Worm (Caenorhabditis elegans) whole organism, L1 larva: ENCODE measurements around the gene tag-65.

ENCODE experiments used
- C16A3.4 ChIP-seq: fragments of 150-350 bp; optimal IDR thresholded peaks from 2 replicates; lab custom pipeline; 2014; ENCODE audit warnings: missing biosample characterization, missing genetic modification characterization
- C34B4.2 ChIP-seq: sonication (generic microtip); optimal IDR thresholded peaks from 2 replicates; lab custom pipeline; 2017; ENCODE audit warnings: mild to moderate bottlenecking, missing genetic modification characterization, missing compliant biosample characterization
- F16B12.6 ChIP-seq: fragments of 150-350 bp; optimal IDR thresholded peaks from 2 replicates; lab custom pipeline; 2014; ENCODE audit warnings: missing biosample characterization, missing genetic modification characterization
- Y116A8C.19 ChIP-seq: sonication (generic microtip); optimal IDR thresholded peaks from 2 replicates; lab custom pipeline; 2016; ENCODE audit warnings: missing compliant biosample characterization, missing genetic modification characterization, borderline replicate concordance
- alr-1 ChIP-seq: fragments of 200-800 bp; sonication (Bioruptor generic); optimal IDR thresholded peaks from 2 replicates; lab custom pipeline; 2018; ENCODE audit warnings: borderline replicate concordance, mild to moderate bottlenecking, missing genetic modification characterization, missing compliant biosample characterization
- aly-2 ChIP-seq: fragments of 150-350 bp; optimal IDR thresholded peaks from 2 replicates; lab custom pipeline; 2014; ENCODE audit warnings: missing biosample characterization, missing genetic modification characterization
- ceh-63 ChIP-seq: fragments of 200-800 bp; sonication (Bioruptor generic); optimal IDR thresholded peaks from 2 replicates; lab custom pipeline; 2018; ENCODE audit warnings: mild to moderate bottlenecking, missing genetic modification characterization, missing compliant biosample characterization
- ceh-82 ChIP-seq, 3 experiments: fragments of 150-350 bp in 1 of 3; sonication (generic microtip) in 2 of 3; optimal IDR thresholded peaks; 2 replicates each; lab custom pipeline; 2014 to 2017; ENCODE audit warnings: missing biosample characterization in 3 of 3, missing genetic modification characterization in 3 of 3
- dpl-1 ChIP-seq, 3 experiments: fragments of 150-350 bp in 2 of 3; sonication (generic microtip) in 1 of 3; optimal IDR thresholded peaks; 2 replicates each; lab custom pipeline; 2014 to 2017; ENCODE audit warnings: missing biosample characterization in 3 of 3, missing genetic modification characterization in 3 of 3, missing genetic modification reagents in 3 of 3
- dsc-1 ChIP-seq: sonication (generic microtip); optimal IDR thresholded peaks from 2 replicates; lab custom pipeline; 2016; ENCODE audit warnings: mild to moderate bottlenecking, missing genetic modification characterization, missing compliant biosample characterization
- efl-1 ChIP-seq, 4 experiments: fragments of 150-350 bp; optimal IDR thresholded peaks in 3 of 4; peaks in 1 of 4; 1 replicate in 1 of 4; 2 replicates in 3 of 4; lab custom pipeline; 2014; ENCODE audit warnings: missing biosample characterization in 2 of 4, missing genetic modification characterization in 2 of 4, missing genetic modification reagents in 2 of 4
- efl-3 ChIP-seq: fragments of 200-800 bp; sonication (Bioruptor generic); optimal IDR thresholded peaks from 2 replicates; lab custom pipeline; 2018; ENCODE audit warnings: mild to moderate bottlenecking, missing genetic modification characterization, missing compliant biosample characterization
- egl-13 ChIP-seq: sonication (generic microtip); optimal IDR thresholded peaks from 2 replicates; lab custom pipeline; 2016; ENCODE audit warnings: missing genotype, missing genetic modification reagents, missing genetic modification characterization, missing compliant biosample characterization
- egl-27 ChIP-seq, 2 experiments: fragments of 150-350 bp in 1 of 2; sonication (generic microtip); optimal IDR thresholded peaks; 3 replicates each; lab custom pipeline; 2017 to 2018; ENCODE audit warnings: missing biosample characterization in 2 of 2, missing genetic modification characterization in 2 of 2, missing genetic modification reagents in 2 of 2
- elt-2 ChIP-seq: sonication (generic microtip); optimal IDR thresholded peaks from 2 replicates; lab custom pipeline; 2016; ENCODE audit warnings: missing genetic modification characterization, mild to moderate bottlenecking, inconsistent platforms, missing compliant biosample characterization, missing genetic modification reagents
- fkh-10 ChIP-seq: sonication (generic microtip); optimal IDR thresholded peaks from 2 replicates; lab custom pipeline; 2017; ENCODE audit warnings: missing biosample characterization, missing genetic modification reagents, missing genetic modification characterization
- fkh-8 ChIP-seq: sonication (generic microtip); optimal IDR thresholded peaks from 2 replicates; lab custom pipeline; 2016; ENCODE audit warnings: mild to moderate bottlenecking, missing genetic modification characterization, missing compliant biosample characterization
- fos-1 ChIP-seq: fragments of 150-350 bp; optimal IDR thresholded peaks from 2 replicates; lab custom pipeline; 2014; ENCODE audit warnings: missing biosample characterization, missing genetic modification characterization
- hlh-17 ChIP-seq: fragments of 200-800 bp; sonication (Bioruptor generic); optimal IDR thresholded peaks from 2 replicates; lab custom pipeline; 2018; ENCODE audit warnings: missing genetic modification characterization, mild to moderate bottlenecking, missing compliant biosample characterization, moderate library complexity, borderline replicate concordance
- hlh-4 ChIP-seq: sonication (generic microtip); optimal IDR thresholded peaks from 2 replicates; lab custom pipeline; 2016; ENCODE audit warnings: mild to moderate bottlenecking, missing genetic modification characterization, missing compliant biosample characterization
- hpl-2 ChIP-seq: fragments of 150-350 bp; optimal IDR thresholded peaks from 2 replicates; lab custom pipeline; 2014; ENCODE audit warnings: missing biosample characterization, missing genetic modification reagents, missing genetic modification characterization
- irx-1 ChIP-seq: sonication (generic microtip); optimal IDR thresholded peaks from 2 replicates; lab custom pipeline; 2016; ENCODE audit warnings: missing genetic modification characterization, missing compliant biosample characterization
- isw-1 ChIP-seq: fragments of 200-800 bp; sonication (Bioruptor generic); IDR thresholded peaks from 2 replicates; pipeline ENCODE4 v1.3.6; 2022; ENCODE audit warnings: missing genetic modification characterization, missing compliant biosample characterization
- jun-1 ChIP-seq: fragments of 150-350 bp; optimal IDR thresholded peaks from 2 replicates; lab custom pipeline; 2014; ENCODE audit warnings: missing biosample characterization, missing genetic modification reagents, missing genetic modification characterization
- lin-13 ChIP-seq: fragments of 150-350 bp; optimal IDR thresholded peaks from 2 replicates; lab custom pipeline; 2014; ENCODE audit warnings: missing biosample characterization, missing genetic modification reagents, missing genetic modification characterization
- lin-39 ChIP-seq: fragments of 150-350 bp; optimal IDR thresholded peaks from 2 replicates; lab custom pipeline; 2014; ENCODE audit warnings: missing biosample characterization, missing genetic modification reagents, missing genetic modification characterization
- mab-9 ChIP-seq: fragments of 200-800 bp; sonication (Bioruptor generic); IDR thresholded peaks from 2 replicates; pipeline ENCODE4 v1.3.6; 2022; ENCODE audit warnings: missing genetic modification reagents, missing genetic modification characterization, missing compliant biosample characterization
- mdl-1 ChIP-seq, 2 experiments: fragments of 150-350 bp; optimal IDR thresholded peaks; 2 replicates each; lab custom pipeline; 2014 to 2017; ENCODE audit warnings: missing biosample characterization in 2 of 2, missing genetic modification characterization in 2 of 2, inconsistent platforms in 1 of 2
- mef-2 ChIP-seq: fragments of 150-350 bp; optimal IDR thresholded peaks from 2 replicates; lab custom pipeline; 2014; ENCODE audit warnings: missing biosample characterization, missing genetic modification characterization
- mep-1 ChIP-seq: fragments of 150-350 bp; optimal IDR thresholded peaks from 2 replicates; lab custom pipeline; 2014; ENCODE audit warnings: missing biosample characterization, missing genetic modification characterization
- nhr-11 ChIP-seq: fragments of 150-350 bp; optimal IDR thresholded peaks from 2 replicates; lab custom pipeline; 2014; ENCODE audit warnings: missing biosample characterization, missing genetic modification characterization
- nhr-12 ChIP-seq: sonication (generic microtip); optimal IDR thresholded peaks from 2 replicates; lab custom pipeline; 2017; ENCODE audit warnings: missing biosample characterization, missing genetic modification characterization
- nhr-20 ChIP-seq: sonication (generic microtip); optimal IDR thresholded peaks from 2 replicates; lab custom pipeline; 2016; ENCODE audit warnings: mild to moderate bottlenecking, missing genetic modification characterization, missing compliant biosample characterization
- nhr-237 ChIP-seq: fragments of 150-350 bp; optimal IDR thresholded peaks from 2 replicates; lab custom pipeline; 2014; ENCODE audit warnings: missing biosample characterization, missing genetic modification characterization
- nhr-76 ChIP-seq: sonication (generic microtip); optimal IDR thresholded peaks from 2 replicates; lab custom pipeline; 2017; ENCODE audit warnings: missing biosample characterization, missing genetic modification characterization
- nhr-77 ChIP-seq: fragments of 150-350 bp; optimal IDR thresholded peaks from 2 replicates; lab custom pipeline; 2014; ENCODE audit warnings: missing biosample characterization, missing genetic modification characterization
- nhr-85 ChIP-seq: sonication (generic microtip); peaks from one replicate; lab custom pipeline; 2016; ENCODE audit warnings: missing genetic modification characterization, inconsistent platforms, missing compliant biosample characterization
- pax-3 ChIP-seq: fragments of 200-800 bp; sonication (Bioruptor generic); optimal IDR thresholded peaks from 2 replicates; lab custom pipeline; 2018; ENCODE audit warnings: mild to moderate bottlenecking, missing genetic modification characterization, moderate library complexity, missing compliant biosample characterization
- pqm-1 ChIP-seq: sonication (generic microtip); optimal IDR thresholded peaks from 3 replicates; lab custom pipeline; 2017; ENCODE audit warnings: missing biosample characterization, missing genetic modification characterization
- rnt-1 ChIP-seq: sonication (generic microtip); optimal IDR thresholded peaks from 2 replicates; lab custom pipeline; 2016; ENCODE audit warnings: mild to moderate bottlenecking, missing genetic modification characterization, moderate library complexity, missing compliant biosample characterization
- skn-1 ChIP-seq: fragments of 150-350 bp; optimal IDR thresholded peaks from 2 replicates; lab custom pipeline; 2014; ENCODE audit warnings: missing biosample characterization, missing genetic modification characterization
- sox-4 ChIP-seq: sonication (generic microtip); optimal IDR thresholded peaks from 2 replicates; lab custom pipeline; 2016; ENCODE audit warnings: missing genetic modification characterization, missing compliant biosample characterization
- sup-37 ChIP-seq: fragments of 200-800 bp; sonication (Bioruptor generic); optimal IDR thresholded peaks from 2 replicates; lab custom pipeline; 2018; ENCODE audit warnings: mild to moderate bottlenecking, missing genetic modification characterization, missing compliant biosample characterization
- tlp-1 ChIP-seq: fragments of 150-350 bp; optimal IDR thresholded peaks from 2 replicates; lab custom pipeline; 2014; ENCODE audit warnings: missing biosample characterization, missing genetic modification characterization
- unc-30 ChIP-seq: sonication (generic microtip); optimal IDR thresholded peaks from 2 replicates; lab custom pipeline; 2017; ENCODE audit warnings: missing biosample characterization, missing genetic modification characterization
- unc-62 ChIP-seq: fragments of 150-350 bp; optimal IDR thresholded peaks from 2 replicates; lab custom pipeline; 2014; ENCODE audit warnings: missing biosample characterization, missing genetic modification reagents, missing genetic modification characterization
- unc-86 ChIP-seq: sonication (generic microtip); optimal IDR thresholded peaks from 2 replicates; lab custom pipeline; 2016; ENCODE audit warnings: missing genetic modification characterization, missing compliant biosample characterization
- unc-98 ChIP-seq: fragments of 200-800 bp; sonication (Bioruptor generic); IDR thresholded peaks from 2 replicates; pipeline ENCODE4 v1.3.6; 2022; ENCODE audit warnings: missing genetic modification characterization, missing compliant biosample characterization
- vab-15 ChIP-seq: sonication (generic microtip); optimal IDR thresholded peaks from 2 replicates; lab custom pipeline; 2017; ENCODE audit warnings: missing genotype, mild to moderate bottlenecking, missing genetic modification characterization, missing compliant biosample characterization
- xbp-1 ChIP-seq: sonication (generic microtip); optimal IDR thresholded peaks from 2 replicates; lab custom pipeline; 2016; ENCODE audit warnings: missing genetic modification characterization, missing compliant biosample characterization
- zag-1 ChIP-seq: fragments of 150-350 bp; optimal IDR thresholded peaks from 2 replicates; lab custom pipeline; 2014; ENCODE audit warnings: missing biosample characterization, missing genetic modification characterization
- ztf-11 ChIP-seq, 2 experiments: sonication (generic microtip); optimal IDR thresholded peaks; 2 replicates each; lab custom pipeline; 2016 to 2017; ENCODE audit warnings: missing genetic modification characterization in 2 of 2, missing biosample characterization in 1 of 2, missing compliant biosample characterization in 1 of 2

Gene tag-65

DNA sequence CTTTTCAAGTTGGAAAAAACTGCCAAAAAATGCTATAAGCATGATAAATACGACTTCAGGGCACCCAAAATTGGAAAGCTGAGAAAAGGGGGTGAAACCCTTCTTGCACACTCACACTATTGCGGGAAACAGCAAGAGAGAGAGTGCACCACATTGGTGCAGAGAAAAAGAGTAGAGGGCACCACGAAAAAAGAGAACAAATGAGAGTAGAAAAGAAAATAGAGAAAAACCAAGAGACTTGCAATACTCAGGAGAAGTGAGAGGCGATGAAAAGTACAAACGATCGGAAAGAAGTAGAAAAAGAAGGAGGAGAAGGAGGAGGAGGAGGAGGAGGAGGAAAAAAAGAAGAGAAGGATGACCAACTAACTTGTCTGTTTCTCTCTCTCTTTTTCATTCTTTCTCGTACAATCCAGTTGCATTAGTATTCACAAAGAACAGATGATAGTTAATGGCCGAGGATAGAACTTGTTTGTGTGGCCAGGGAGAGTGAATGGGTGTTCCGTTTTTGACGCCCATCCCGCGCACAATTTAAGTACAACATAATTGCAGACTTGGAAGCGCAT lies 23.1 kb downstream of the tag-65 start (continued):
- TF ChIP-seq nhr-237 (tag; lab: Kevin White, UChicago), result no peak
- TF ChIP-seq egl-13 (tag; lab: Kevin White, UChicago), result peak; percentile 34
- peak; percentile 71 for TF ChIP-seq pax-3 (tag; lab: Kevin White, UChicago)
- no peak for TF ChIP-seq sup-37 (GFP tag; lab: Kevin White, UChicago)
- peak; percentile 76 for TF ChIP-seq mep-1 (tag; lab: Kevin White, UChicago)
- TF ChIP-seq ztf-11 (tag; optimal IDR thresholded peaks at IDR 0.05; lab: Kevin White, UChicago), result no peak
- peak; percentile 1 for TF ChIP-seq elt-2
- peak; percentile 78 for TF ChIP-seq skn-1 (tag; lab: Kevin White, UChicago)
- no peak for TF ChIP-seq hlh-17 (GFP tag; lab: Kevin White, UChicago)
- TF ChIP-seq isw-1 (GFP tag; lab: Robert Waterston, UW), result peak; percentile 29; the same call in 1 of the 2 replicates
- peak; percentile 72 for TF ChIP-seq rnt-1
- TF ChIP-seq alr-1 (tag; lab: Kevin White, UChicago), result no peak
- TF ChIP-seq fos-1 (tag; lab: Kevin White, UChicago), result peak; percentile 76
- TF ChIP-seq lin-39 (tag; lab: Kevin White, UChicago), result no peak
- no peak for TF ChIP-seq sox-4
- peak; percentile 61 to 62 for TF ChIP-seq efl-1 (optimal IDR thresholded peaks at IDR 0.05; lab: Kevin White, UChicago)
- peak; percentile 15 to 79 for TF ChIP-seq efl-1 (GFP tag; optimal IDR thresholded peaks at IDR 0.05 in 1 of 2; lab: Kevin White, UChicago)
- no peak for TF ChIP-seq irx-1 (tag; lab: Kevin White, UChicago)
- TF ChIP-seq tlp-1 (tag; lab: Kevin White, UChicago), result no peak
- no peak for TF ChIP-seq F16B12.6
- no peak for TF ChIP-seq unc-62 (GFP tag; lab: Kevin White, UChicago)
- TF ChIP-seq jun-1 (tag; lab: Kevin White, UChicago), result peak; percentile 67
- TF ChIP-seq nhr-11 (tag; lab: Kevin White, UChicago), result no peak
- peak; percentile 16 for TF ChIP-seq dsc-1 (tag; lab: Kevin White, UChicago)
- peak in 1 of 2 experiments; percentile 56 for TF ChIP-seq egl-27 (tag; optimal IDR thresholded peaks at IDR 0.05; lab: Kevin White, UChicago)
- TF ChIP-seq Y116A8C.19 (tag; lab: Kevin White, UChicago), result no peak
- TF ChIP-seq C16A3.4 (tag; lab: Kevin White, UChicago), result peak; percentile 43
- TF ChIP-seq vab-15 (tag; lab: Kevin White, UChicago), result no peak
- no peak for TF ChIP-seq unc-30 (tag; lab: Kevin White, UChicago)
- no peak for TF ChIP-seq zag-1
- no peak for TF ChIP-seq nhr-76 (tag; lab: Kevin White, UChicago)
- TF ChIP-seq mef-2 (tag; lab: Kevin White, UChicago), result no peak
- TF ChIP-seq ceh-82 (tag; optimal IDR thresholded peaks at IDR 0.05; lab: Kevin White, UChicago), result peak; percentile 20 to 59 (median 50)
- no peak for TF ChIP-seq pqm-1 (tag; lab: Kevin White, UChicago)
- TF ChIP-seq ceh-63 (GFP tag; lab: Kevin White, UChicago), result no peak
- TF ChIP-seq unc-86 (tag; lab: Kevin White, UChicago), result peak; percentile 47
- peak; percentile 79 for TF ChIP-seq fkh-8 (tag; lab: Kevin White, UChicago)
- peak; percentile 89 for TF ChIP-seq nhr-85 (tag; lab: Kevin White, UChicago)
- peak; percentile 2 for TF ChIP-seq xbp-1 (tag; lab: Kevin White, UChicago)
- peak; percentile 51 for TF ChIP-seq lin-13 (GFP tag; lab: Kevin White, UChicago)
- TF ChIP-seq aly-2, result no peak
- TF ChIP-seq nhr-20 (tag; lab: Kevin White, UChicago), result peak; percentile 64
- TF ChIP-seq hlh-4 (tag; lab: Kevin White, UChicago), result no peak
- no peak for TF ChIP-seq nhr-77
- TF ChIP-seq nhr-12, result no peak
- TF ChIP-seq fkh-10 (GFP tag; lab: Kevin White, UChicago), result peak; percentile 34
- no peak for TF ChIP-seq hpl-2 (GFP tag; lab: Kevin White, UChicago)
- no peak for TF ChIP-seq C34B4.2
- TF ChIP-seq mdl-1 (tag; optimal IDR thresholded peaks at IDR 0.05; lab: Kevin White, UChicago), result peak in 1 of 2 experiments; percentile 73
- TF ChIP-seq efl-3 (GFP tag; lab: Kevin White, UChicago), result no peak
- peak; percentile 42 to 51 (median 46) for TF ChIP-seq dpl-1 (GFP tag; optimal IDR thresholded peaks at IDR 0.05; lab: Kevin White, UChicago)
- no peak for TF ChIP-seq unc-98 (GFP tag; lab: Robert Waterston, UW)
- no peak for TF ChIP-seq mab-9 (GFP tag; lab: Robert Waterston, UW)
